Worm (Caenorhabditis elegans) whole organism, late embryonic: ENCODE results near the gene srp-2.

ENCODE experiments used
- F13H6.1 ChIP-seq: sonication (generic microtip); optimal IDR thresholded peaks from 2 replicates; lab custom pipeline; 2016; ENCODE audit warnings: missing genetic modification characterization, missing compliant biosample characterization
- elt-2 ChIP-seq: sonication (generic microtip); optimal IDR thresholded peaks from 2 replicates; lab custom pipeline; 2016; ENCODE audit warnings: missing genetic modification reagents, missing genetic modification characterization, missing compliant biosample characterization
- elt-4 ChIP-seq: sonication (generic microtip); optimal IDR thresholded peaks from 2 replicates; lab custom pipeline; 2016; ENCODE audit warnings: missing genetic modification characterization, missing compliant biosample characterization
- fkh-10 ChIP-seq: fragments of 150-350 bp; optimal IDR thresholded peaks from 2 replicates; lab custom pipeline; 2014; ENCODE audit warnings: missing biosample characterization, missing genetic modification reagents, missing genetic modification characterization
- odd-2 ChIP-seq: sonication (generic microtip); optimal IDR thresholded peaks from 2 replicates; lab custom pipeline; 2017; ENCODE audit warnings: antibody characterized with exemption, mild to moderate bottlenecking, missing genetic modification characterization, missing compliant biosample characterization
- pha-4 ChIP-seq: fragments of 150-350 bp; optimal IDR thresholded peaks from 2 replicates; lab custom pipeline; 2018; ENCODE audit warnings: missing biosample characterization, missing genetic modification reagents, missing genetic modification characterization
- pqm-1 ChIP-seq: sonication (generic microtip); optimal IDR thresholded peaks from 2 replicates; lab custom pipeline; 2016; ENCODE audit warnings: missing genetic modification characterization, missing compliant biosample characterization
- ttx-3 ChIP-seq: sonication (generic microtip); optimal IDR thresholded peaks from 2 replicates; lab custom pipeline; 2016; ENCODE audit warnings: missing genetic modification reagents, missing genetic modification characterization, missing compliant biosample characterization
- zip-5 ChIP-seq: sonication (generic microtip); optimal IDR thresholded peaks from 2 replicates; lab custom pipeline; 2016; ENCODE audit warnings: missing genetic modification characterization, missing compliant biosample characterization

- TF ChIP-seq odd-2 (tag; lab: Kevin White, UChicago) (no peak), ttx-3 (tag; lab: Kevin White, UChicago) (no peak), elt-4 (no peak), elt-2 (tag; lab: Kevin White, UChicago) (no peak), zip-5 (tag; lab: Kevin White, UChicago) (no peak), pqm-1 (no peak), fkh-10 (GFP tag; lab: Kevin White, UChicago) (no peak), F13H6.1 (no peak), pha-4 (no peak)
These were observed 558 bp upstream of the srp-2 start, which contains the start of gene C05E4.12 for ce11 chrV:761882-762281.
